Comparison of ENCODE assay signal across 4 fruit fly cellular contexts in genomic region chr3R:5733181-5733580, dm6.
A peak's percentile ranks its signal among the peaks of the same experiment; 100 is the strongest.
TF ChIP-seq lines count a peak whose summit lies in the region.

TSS of gene CG1239 (plus strand) at chr3R:5733513.

- peak; percentile 73 for TF ChIP-seq CTCF in whole organism, embryonic (GFP tag; optimal IDR thresholded peaks at IDR 0.05; lab: Kevin White, UChicago)

TF ChIP-seq in whole organism, adult, 20 proteins besides CTCF, POLR2A, EP300 and RAD21:
- TF ChIP-seq ovo (GFP tag; optimal IDR thresholded peaks at IDR 0.05; lab: Kevin White, UChicago), result peak; percentile 14
- TF ChIP-seq pad (GFP tag; optimal IDR thresholded peaks at IDR 0.05; lab: Kevin White, UChicago), result no peak

TF ChIP-seq in whole organism, embryonic, 481 proteins besides CTCF, POLR2A, EP300 and RAD21 (continues in another document):
- TF ChIP-seq D19A (tag; optimal IDR thresholded peaks at IDR 0.05; lab: Kevin White, UChicago) (peak; percentile 3), CG12659 (GFP tag; optimal IDR thresholded peaks at IDR 0.05; lab: Kevin White, UChicago) (peak; percentile 50), knrl (GFP tag; IDR thresholded peaks at IDR 0.05; lab: Robert Waterston, UW; ENCODE audit: partially characterized antibody) (0 out of 3 replicates have a peak, but pooled peaks have one; percentile 28), CG9797 (GFP tag; optimal IDR thresholded peaks at IDR 0.05; lab: Kevin White, UChicago) (peak; percentile 78), crp (GFP tag; optimal IDR thresholded peaks at IDR 0.05; lab: Kevin White, UChicago) (peak in 1 of 2 experiments; percentile 58), CG7963 (GFP tag; IDR thresholded peaks at IDR 0.05; lab: Robert Waterston, UW; ENCODE audit: partially characterized antibody) (no peak), dm (GFP tag; optimal IDR thresholded peaks at IDR 0.05; lab: Kevin White, UChicago) (no peak), Dp (GFP tag; optimal IDR thresholded peaks at IDR 0.05; lab: Kevin White, UChicago) (peak; percentile 39), Scr (GFP tag; IDR thresholded peaks at IDR 0.05; lab: Robert Waterston, UW; ENCODE audit: partially characterized antibody) (0 out of 2 replicates have a peak, but pooled peaks have one; percentile 23), pzg (GFP tag; optimal IDR thresholded peaks at IDR 0.05; lab: Kevin White, UChicago) (peak; percentile 39), zen (tag; optimal IDR thresholded peaks at IDR 0.05; lab: Kevin White, UChicago) (peak; percentile 48), CG1647 (GFP tag; optimal IDR thresholded peaks at IDR 0.05; lab: Kevin White, UChicago) (no peak), zfh2 (GFP tag; optimal IDR thresholded peaks at IDR 0.05; lab: Kevin White, UChicago) (no peak), pita (GFP tag; optimal IDR thresholded peaks at IDR 0.05; lab: Kevin White, UChicago) (peak; percentile 18), trem (tag; optimal IDR thresholded peaks at IDR 0.05; lab: Kevin White, UChicago) (peak; percentile 72), CG10267 (tag; optimal IDR thresholded peaks at IDR 0.05; lab: Kevin White, UChicago) (peak; percentile 48), CG2116 (GFP tag; optimal IDR thresholded peaks at IDR 0.05; lab: Kevin White, UChicago) (peak; percentile 24), phol (tag; optimal IDR thresholded peaks at IDR 0.05; lab: Kevin White, UChicago) (peak; percentile 9), CG18764 (GFP tag; optimal IDR thresholded peaks at IDR 0.05; lab: Kevin White, UChicago) (no peak), CoRest (tag; optimal IDR thresholded peaks at IDR 0.05; lab: Kevin White, UChicago) (peak; percentile 21), Deaf1 (tag; optimal IDR thresholded peaks at IDR 0.05; lab: Kevin White, UChicago) (no peak), CG18599 (GFP tag; optimal IDR thresholded peaks at IDR 0.05; lab: Kevin White, UChicago) (no peak), amos (GFP tag; IDR thresholded peaks at IDR 0.05; lab: Robert Waterston, UW; ENCODE audit: partially characterized antibody) (peak; percentile 45), Sin3A (optimal IDR thresholded peaks at IDR 0.05; lab: Kevin White, UChicago) (no peak), CG30020 (tag; optimal IDR thresholded peaks at IDR 0.05; lab: Kevin White, UChicago) (peak; percentile 63), HmgZ (tag; optimal IDR thresholded peaks at IDR 0.05; lab: Kevin White, UChicago) (peak; percentile 41), sens (GFP tag; lab: Kevin White, UChicago) (peak; percentile 76), Lhr (GFP tag; optimal IDR thresholded peaks at IDR 0.05; lab: Kevin White, UChicago) (peak; percentile 60)

TF ChIP-seq in whole organism, prepupa, 60 proteins besides CTCF, POLR2A, EP300 and RAD21:
- peak; percentile 56 for TF ChIP-seq fkh (GFP tag; optimal IDR thresholded peaks at IDR 0.05; lab: Kevin White, UChicago)
- no peak for TF ChIP-seq eg (GFP tag; IDR thresholded peaks at IDR 0.05; lab: Robert Waterston, UW)

TF ChIP-seq in whole organism, wandering third instar larva, 38 proteins besides CTCF, POLR2A, EP300 and RAD21:
- TF ChIP-seq Hnf4 (GFP tag; optimal IDR thresholded peaks at IDR 0.05; lab: Kevin White, UChicago), result no peak
- TF ChIP-seq Myc (optimal IDR thresholded peaks at IDR 0.05; lab: Kevin White, UChicago), result peak; percentile 68
- TF ChIP-seq Vsx2 (GFP tag; optimal IDR thresholded peaks at IDR 0.05; lab: Kevin White, UChicago; ENCODE audit: partially characterized antibody), result no peak
